Worm (Caenorhabditis elegans) whole organism, mixed stage, embryonic: Measurements from ENCODE around the gene C35A5.4.

ENCODE experiments used
- M03D4.4 ChIP-seq: sonication (generic microtip); optimal IDR thresholded peaks from 2 replicates; lab custom pipeline; 2017; ENCODE audit warnings: mild to moderate bottlenecking, missing genetic modification characterization, missing compliant biosample characterization
- elt-3 ChIP-seq: fragments of 150-350 bp; optimal IDR thresholded peaks from 2 replicates; lab custom pipeline; 2014; ENCODE audit warnings: missing biosample characterization, missing genetic modification characterization
- flh-1 ChIP-seq: fragments of 200-800 bp; sonication (Bioruptor generic); optimal IDR thresholded peaks from 2 replicates; lab custom pipeline; 2018; ENCODE audit warnings: mild to moderate bottlenecking, missing genetic modification characterization, moderate library complexity, missing compliant biosample characterization
- mep-1 ChIP-seq: fragments of 150-350 bp; optimal IDR thresholded peaks from 2 replicates; lab custom pipeline; 2017; ENCODE audit warnings: missing biosample characterization, missing genetic modification reagents, missing genetic modification characterization, inconsistent platforms
- nhr-28 ChIP-seq: fragments of 150-350 bp; optimal IDR thresholded peaks from 2 replicates; lab custom pipeline; 2014; ENCODE audit warnings: missing biosample characterization, missing genetic modification characterization
- nhr-76 ChIP-seq: sonication (generic microtip); optimal IDR thresholded peaks from 2 replicates; lab custom pipeline; 2017; ENCODE audit warnings: missing biosample characterization, missing genetic modification characterization
- pha-4 ChIP-seq: fragments of 150-350 bp; optimal IDR thresholded peaks from 2 replicates; lab custom pipeline; 2018; ENCODE audit warnings: missing biosample characterization, missing genetic modification reagents, missing genetic modification characterization
- snpc-4 ChIP-seq: fragments of 150-350 bp; optimal IDR thresholded peaks from 2 replicates; lab custom pipeline; 2014; ENCODE audit warnings: missing biosample characterization, missing genetic modification characterization
- unc-39 ChIP-seq: fragments of 150-350 bp; optimal IDR thresholded peaks from 2 replicates; lab custom pipeline; 2014; ENCODE audit warnings: missing biosample characterization, missing genetic modification characterization
- unc-62 ChIP-seq: fragments of 150-350 bp; optimal IDR thresholded peaks from 2 replicates; lab custom pipeline; 2014; ENCODE audit warnings: missing biosample characterization, missing genetic modification reagents, missing genetic modification characterization

DNA sequence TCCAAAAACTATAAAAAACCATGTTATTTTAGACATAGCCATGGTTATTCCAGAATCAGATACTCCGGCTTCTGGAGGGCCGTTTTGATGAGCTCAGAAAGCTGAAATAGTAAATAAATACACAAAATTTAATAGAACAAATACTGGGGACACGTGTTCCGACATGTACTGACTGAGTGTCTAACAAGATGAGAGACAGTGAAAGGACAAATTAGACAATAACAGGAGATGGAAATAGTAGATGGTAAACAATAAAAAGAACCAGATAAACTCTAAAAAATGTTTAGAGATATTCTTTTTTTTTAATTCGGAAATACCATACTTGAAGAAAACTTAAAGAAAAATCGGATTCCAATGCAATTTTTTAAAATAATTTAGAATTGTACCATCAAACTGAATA, 12.2 kb upstream of the C35A5.4 start, which contains the start of gene Y32F6B.1:
- TF ChIP-seq nhr-76 (tag; lab: Kevin White, UChicago): no peak
- no peak for TF ChIP-seq elt-3 (tag; lab: Kevin White, UChicago)
- no peak for TF ChIP-seq pha-4 (tag; lab: Kevin White, UChicago)
- no peak for TF ChIP-seq snpc-4
- no peak for TF ChIP-seq mep-1
- TF ChIP-seq unc-39 (tag; lab: Kevin White, UChicago): no peak
- no peak for TF ChIP-seq flh-1
- TF ChIP-seq M03D4.4 (tag; lab: Kevin White, UChicago): no peak
- no peak for TF ChIP-seq unc-62 (GFP tag; lab: Kevin White, UChicago)
- TF ChIP-seq nhr-28 (tag; lab: Kevin White, UChicago): no peak
